Worm (Caenorhabditis elegans): ENCODE results near the gene nep-9.

- TF ChIP-seq him-1 (tag; optimal IDR thresholded peaks at IDR 0.05) (no peak), dao-5 (tag; optimal IDR thresholded peaks at IDR 0.05) (no peak), W03F9.2 (tag; optimal IDR thresholded peaks at IDR 0.05) (no peak)
Observed at ce11 chrII:3346328-3346780, 52.8 kb downstream of the nep-9 start, which contains the start of gene bath-30.

Data from whole organism, L4/young adult.